Fruit fly (Drosophila melanogaster): ENCODE measurements around the gene cmb.

dm6 chr3L:13480241-13480627 lies 37.8 kb downstream of the cmb start:
- TF ChIP-seq CG34367 (tag; optimal IDR thresholded peaks at IDR 0.05) (no peak), CG9948 (tag; optimal IDR thresholded peaks at IDR 0.05) (no peak)

Measured in whole organism, pupa.